Worm (Caenorhabditis elegans) whole organism, midembryonic: ENCODE data around the gene F07C6.2.

Experiments
- T22C8.4 ChIP-seq: fragments of 200-800 bp; sonication (Bioruptor generic); IDR thresholded peaks from 2 replicates; pipeline ENCODE4 v1.3.6; 2022; ENCODE audit warnings: missing genetic modification characterization, missing compliant biosample characterization
- cog-1 ChIP-seq: sonication (generic microtip); optimal IDR thresholded peaks from 2 replicates; lab custom pipeline; 2016; ENCODE audit warnings: missing genetic modification characterization, missing compliant biosample characterization
- flt-1 ChIP-seq: fragments of 200-800 bp; sonication (Bioruptor generic); IDR thresholded peaks from 2 replicates; pipeline ENCODE4 v1.3.6; 2022; ENCODE audit warnings: missing genetic modification characterization, missing compliant biosample characterization
- klf-2 ChIP-seq: fragments of 200-800 bp; sonication (Bioruptor generic); conservative IDR thresholded peaks from 2 replicates; pipeline ENCODE4 v1.3.6; 2022; ENCODE audit warnings: missing genetic modification reagents, missing genetic modification characterization, missing compliant biosample characterization
- med-1 ChIP-seq: sonication (generic microtip); optimal IDR thresholded peaks from 2 replicates; lab custom pipeline; 2017; ENCODE audit warnings: missing genetic modification characterization, mild to moderate bottlenecking, missing compliant biosample characterization, antibody characterized with exemption, missing genetic modification reagents; ENCODE audit not compliant: insufficient read depth
- ref-1 ChIP-seq: fragments of 200-800 bp; sonication (Bioruptor generic); conservative IDR thresholded peaks from 2 replicates; pipeline ENCODE4 v1.3.6; 2022; ENCODE audit warnings: missing genetic modification reagents, missing genetic modification characterization, missing compliant biosample characterization
- tab-1 ChIP-seq: fragments of 200-800 bp; sonication (Bioruptor generic); IDR thresholded peaks from 2 replicates; pipeline ENCODE4 v1.3.6; 2022; ENCODE audit warnings: missing genetic modification characterization, missing compliant biosample characterization
- ztf-23 ChIP-seq: fragments of 200-800 bp; sonication (Bioruptor generic); IDR thresholded peaks from 2 replicates; pipeline ENCODE4 v1.3.6; 2022; ENCODE audit warnings: missing genetic modification reagents, missing genetic modification characterization, missing compliant biosample characterization
- ztf-29 ChIP-seq: fragments of 200-800 bp; sonication (Bioruptor generic); IDR thresholded peaks from 2 replicates; pipeline ENCODE4 v1.3.6; 2022; ENCODE audit warnings: missing genetic modification reagents, missing genetic modification characterization, missing compliant biosample characterization

DNA sequence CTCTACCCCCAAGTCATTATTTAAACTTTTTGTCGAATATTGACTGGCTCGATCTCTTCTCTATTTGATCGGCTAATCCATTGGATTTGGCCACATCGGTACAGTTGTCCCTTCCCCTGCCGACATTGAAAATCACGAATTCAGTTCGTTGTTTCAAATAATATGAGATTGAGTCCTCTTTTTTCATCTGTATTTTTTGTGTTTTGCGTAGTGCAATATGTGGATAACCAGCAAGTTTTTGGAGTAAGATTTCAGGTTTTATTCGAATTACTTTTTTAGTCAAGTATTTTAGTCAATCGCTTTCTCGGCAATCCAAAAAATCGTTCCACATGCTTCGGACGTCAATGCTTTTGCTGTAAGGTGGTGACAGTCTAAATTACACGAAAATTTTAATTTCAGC lies 1.9 kb upstream of the F07C6.2 start, which contains the start of gene F07C6.3:
- TF ChIP-seq ztf-23 (GFP tag; lab: Robert Waterston, UW) (no peak), flt-1 (GFP tag; lab: Robert Waterston, UW) (no peak), ztf-29 (no peak), med-1 (GFP tag; lab: Kevin White, UChicago) (no peak), klf-2 (GFP tag; lab: Robert Waterston, UW) (no peak), ref-1 (GFP tag; lab: Robert Waterston, UW) (no peak), cog-1 (no peak), tab-1 (no peak), T22C8.4 (no peak)
